Worm (Caenorhabditis elegans): ENCODE data around the gene gad-3.

DNA sequence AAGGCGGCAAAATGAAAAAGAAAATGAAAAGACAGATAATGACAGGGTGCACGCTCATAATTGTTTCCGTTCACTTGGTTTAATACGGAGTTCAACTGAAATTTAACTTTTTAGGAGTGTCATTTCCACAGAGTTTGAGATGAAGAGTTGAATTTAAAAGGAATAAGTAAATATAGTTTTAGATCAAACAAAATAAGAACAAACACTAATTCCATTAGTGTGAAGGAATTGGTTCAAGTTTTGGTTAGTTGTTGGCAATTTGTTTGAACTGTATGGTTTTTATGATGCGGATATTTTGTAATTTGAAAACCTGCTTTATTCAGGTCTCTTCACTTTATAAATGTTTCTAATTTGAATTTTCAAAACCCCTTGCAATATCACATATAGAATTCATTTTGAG lies 16.1 kb downstream of the gad-3 start, which contains the start of gene B0222.15:
- TF ChIP-seq pes-1 (GFP tag; IDR thresholded peaks at IDR 0.05) (no peak), F13C5.2 (tag; optimal IDR thresholded peaks at IDR 0.05) (no peak), hmbx-1 (tag; optimal IDR thresholded peaks at IDR 0.05) (no peak), flt-1 (GFP tag; IDR thresholded peaks at IDR 0.05) (no peak), ama-1 (optimal IDR thresholded peaks at IDR 0.05) (no peak), B0310.2 (tag; optimal IDR thresholded peaks at IDR 0.05) (no peak)
